Worm (Caenorhabditis elegans) whole organism, L2 larva: Measurements from ENCODE around the gene EGAP2.1.
A peak's percentile ranks its signal among the peaks of the same experiment; 100 is the strongest.

Experiments
- C34F6.9 ChIP-seq: fragments of 150-350 bp; optimal IDR thresholded peaks from 2 replicates; lab custom pipeline; 2014; ENCODE audit warnings: missing biosample characterization, missing genetic modification characterization
- F13H6.1 ChIP-seq: sonication (generic microtip); optimal IDR thresholded peaks from 2 replicates; lab custom pipeline; 2016; ENCODE audit warnings: missing genetic modification characterization, missing compliant biosample characterization
- R02D3.7 ChIP-seq: fragments of 150-350 bp; optimal IDR thresholded peaks from 2 replicates; lab custom pipeline; 2014; ENCODE audit warnings: missing biosample characterization, missing genetic modification characterization
- Y55F3AM.14 ChIP-seq: fragments of 200-800 bp; sonication (Bioruptor generic); optimal IDR thresholded peaks from 2 replicates; lab custom pipeline; 2018; ENCODE audit warnings: mild to moderate bottlenecking, missing genetic modification characterization, missing compliant biosample characterization
- ZK546.5 ChIP-seq: sonication (generic microtip); optimal IDR thresholded peaks from 2 replicates; lab custom pipeline; 2017; ENCODE audit warnings: missing biosample characterization, missing genetic modification characterization
- aly-2 ChIP-seq: fragments of 150-350 bp; optimal IDR thresholded peaks from 2 replicates; lab custom pipeline; 2014; ENCODE audit warnings: missing biosample characterization, missing genetic modification characterization
- ama-1 ChIP-seq: fragments of 150-350 bp; optimal IDR thresholded peaks from 2 replicates; lab custom pipeline; 2018; ENCODE audit warnings: inconsistent platforms
- blmp-1 ChIP-seq: sonication (generic microtip); optimal IDR thresholded peaks from 2 replicates; lab custom pipeline; 2017; ENCODE audit warnings: missing genetic modification characterization, mild to moderate bottlenecking, missing compliant biosample characterization, antibody characterized with exemption, moderate library complexity; ENCODE audit not compliant: insufficient read depth
- ceh-16 ChIP-seq: fragments of 150-350 bp; optimal IDR thresholded peaks from 2 replicates; lab custom pipeline; 2014; ENCODE audit warnings: missing biosample characterization, missing genetic modification characterization
- ceh-82 ChIP-seq: fragments of 150-350 bp; optimal IDR thresholded peaks from 2 replicates; lab custom pipeline; 2014; ENCODE audit warnings: missing biosample characterization, missing genetic modification characterization
- crh-2 ChIP-seq: sonication (generic microtip); optimal IDR thresholded peaks from 2 replicates; lab custom pipeline; 2017; ENCODE audit warnings: missing biosample characterization, missing genetic modification characterization
- dmd-4 ChIP-seq: sonication (generic microtip); optimal IDR thresholded peaks from 2 replicates; lab custom pipeline; 2017; ENCODE audit warnings: missing biosample characterization, missing genetic modification characterization
- egl-27 ChIP-seq: sonication (generic microtip); optimal IDR thresholded peaks from 3 replicates; lab custom pipeline; 2017; ENCODE audit warnings: missing biosample characterization, missing genetic modification reagents, missing genetic modification characterization
- elt-1 ChIP-seq: fragments of 150-350 bp; optimal IDR thresholded peaks from 2 replicates; lab custom pipeline; 2014; ENCODE audit warnings: missing biosample characterization, missing genetic modification characterization
- elt-3 ChIP-seq: sonication (generic microtip); optimal IDR thresholded peaks from 2 replicates; lab custom pipeline; 2017; ENCODE audit warnings: missing biosample characterization, missing genetic modification characterization
- fos-1 ChIP-seq: fragments of 150-350 bp; optimal IDR thresholded peaks from 2 replicates; lab custom pipeline; 2014; ENCODE audit warnings: missing biosample characterization, missing genetic modification characterization
- lin-11 ChIP-seq: fragments of 150-350 bp; sonication (generic microtip); optimal IDR thresholded peaks from 2 replicates; lab custom pipeline; 2014; ENCODE audit warnings: missing biosample characterization, missing genetic modification characterization, inconsistent platforms, mixed read lengths
- lin-13 ChIP-seq: fragments of 150-350 bp; optimal IDR thresholded peaks from 2 replicates; lab custom pipeline; 2014; ENCODE audit warnings: missing biosample characterization, missing genetic modification reagents, missing genetic modification characterization
- lin-39 ChIP-seq: fragments of 150-350 bp; optimal IDR thresholded peaks from 2 replicates; lab custom pipeline; 2014; ENCODE audit warnings: missing biosample characterization, missing genetic modification reagents, missing genetic modification characterization
- lsy-2 ChIP-seq, 2 experiments: fragments of 150-350 bp in 1 of 2; sonication (generic microtip) in 1 of 2; optimal IDR thresholded peaks; 2 replicates each; lab custom pipeline; 2014 to 2017; ENCODE audit warnings: missing biosample characterization in 2 of 2, missing genetic modification characterization in 2 of 2
- mbf-1 ChIP-seq: sonication (generic microtip); optimal IDR thresholded peaks from 2 replicates; lab custom pipeline; 2017; ENCODE audit warnings: missing biosample characterization, missing genetic modification characterization
- mdl-1 ChIP-seq, 2 experiments: fragments of 150-350 bp in 1 of 2; sonication (generic microtip) in 1 of 2; optimal IDR thresholded peaks; 2 replicates each; lab custom pipeline; 2017; ENCODE audit warnings: missing biosample characterization in 2 of 2, missing genetic modification characterization in 2 of 2
- nhr-10 ChIP-seq: sonication (generic microtip); optimal IDR thresholded peaks from 2 replicates; lab custom pipeline; 2017; ENCODE audit warnings: missing biosample characterization, missing genetic modification characterization
- nhr-12 ChIP-seq: fragments of 150-350 bp; optimal IDR thresholded peaks from 2 replicates; lab custom pipeline; 2014; ENCODE audit warnings: missing biosample characterization, missing genetic modification characterization
- nhr-129 ChIP-seq: fragments of 150-350 bp; optimal IDR thresholded peaks from 2 replicates; lab custom pipeline; 2014; ENCODE audit warnings: missing biosample characterization, missing genetic modification characterization
- nhr-23 ChIP-seq: fragments of 150-350 bp; optimal IDR thresholded peaks from 2 replicates; lab custom pipeline; 2014; ENCODE audit warnings: missing biosample characterization, missing genetic modification reagents, missing genetic modification characterization
- nhr-237 ChIP-seq: fragments of 150-350 bp; optimal IDR thresholded peaks from 2 replicates; lab custom pipeline; 2014; ENCODE audit warnings: missing biosample characterization, missing genetic modification characterization
- nhr-6 ChIP-seq: fragments of 150-350 bp; optimal IDR thresholded peaks from 2 replicates; lab custom pipeline; 2014; ENCODE audit warnings: missing biosample characterization, missing genetic modification characterization
- nhr-77 ChIP-seq: fragments of 150-350 bp; optimal IDR thresholded peaks from 2 replicates; lab custom pipeline; 2014; ENCODE audit warnings: missing biosample characterization, missing genetic modification characterization
- peb-1 ChIP-seq: fragments of 150-350 bp; optimal IDR thresholded peaks from 2 replicates; lab custom pipeline; 2014; ENCODE audit warnings: missing biosample characterization, missing genetic modification characterization
- sem-4 ChIP-seq: fragments of 150-350 bp; optimal IDR thresholded peaks from 2 replicates; lab custom pipeline; 2014; ENCODE audit warnings: missing biosample characterization, missing genetic modification reagents, missing genetic modification characterization
- skn-1 ChIP-seq: sonication (generic microtip); optimal IDR thresholded peaks from 2 replicates; lab custom pipeline; 2017; ENCODE audit warnings: missing biosample characterization, missing genetic modification characterization
- sma-9 ChIP-seq, 2 experiments: fragments of 150-350 bp in 1 of 2; sonication (generic microtip) in 1 of 2; optimal IDR thresholded peaks; 2 replicates each; lab custom pipeline; 2014 to 2016; ENCODE audit warnings: missing genetic modification characterization in 2 of 2, mild to moderate bottlenecking in 1 of 2, missing biosample characterization in 1 of 2, missing compliant biosample characterization in 1 of 2, missing genetic modification reagents in 1 of 2, moderate library complexity in 1 of 2
- unc-39 ChIP-seq: fragments of 150-350 bp; optimal IDR thresholded peaks from 2 replicates; lab custom pipeline; 2014; ENCODE audit warnings: missing biosample characterization, missing genetic modification characterization
- unc-55 ChIP-seq: fragments of 150-350 bp; sonication (generic microtip); optimal IDR thresholded peaks from 3 replicates; lab custom pipeline; 2014; ENCODE audit warnings: missing biosample characterization, missing genetic modification reagents, missing genetic modification characterization
- unc-62 ChIP-seq: fragments of 150-350 bp; optimal IDR thresholded peaks from 2 replicates; lab custom pipeline; 2014; ENCODE audit warnings: missing biosample characterization, missing genetic modification reagents, missing genetic modification characterization
- zag-1 ChIP-seq: fragments of 150-350 bp; optimal IDR thresholded peaks from 2 replicates; lab custom pipeline; 2014; ENCODE audit warnings: missing biosample characterization, missing genetic modification characterization
- ztf-1 ChIP-seq: fragments of 200-800 bp; sonication (Bioruptor generic); conservative IDR thresholded peaks from 2 replicates; pipeline ENCODE4 v1.3.6; 2022; ENCODE audit warnings: missing genetic modification characterization, missing compliant biosample characterization
- ztf-11 ChIP-seq: sonication (generic microtip); optimal IDR thresholded peaks from 2 replicates; lab custom pipeline; 2017; ENCODE audit warnings: missing biosample characterization, missing genetic modification characterization
- ztf-4 ChIP-seq: fragments of 150-350 bp; optimal IDR thresholded peaks from 2 replicates; lab custom pipeline; 2014; ENCODE audit warnings: missing biosample characterization, missing genetic modification characterization

The EGAP2.1 gene

ce11 chrII:5268977-5269376 is 37.8 kb downstream of the EGAP2.1 start:
- TF ChIP-seq nhr-237 (tag; lab: Kevin White, UChicago) (no peak), fos-1 (tag; lab: Kevin White, UChicago) (no peak), nhr-10 (tag; lab: Kevin White, UChicago) (no peak), blmp-1 (tag; lab: Kevin White, UChicago) (no peak), nhr-77 (no peak), lin-13 (no peak), nhr-12 (tag; lab: Kevin White, UChicago) (no peak), peb-1 (no peak), sma-9 (GFP tag; optimal IDR thresholded peaks at IDR 0.05; lab: Kevin White, UChicago) (no peak), sma-9 (tag; optimal IDR thresholded peaks at IDR 0.05; lab: Kevin White, UChicago) (no peak)
- TF ChIP-seq, all 48 proteins: peak for 0

- TF ChIP-seq zag-1 (tag; lab: Kevin White, UChicago) (peak; percentile 16), unc-62 (GFP tag; lab: Kevin White, UChicago) (no peak), F13H6.1 (tag; lab: Kevin White, UChicago) (no peak), mdl-1 (tag; optimal IDR thresholded peaks at IDR 0.05; lab: Kevin White, UChicago) (peak in 1 of 2 experiments; percentile 7), elt-1 (no peak), C34F6.9 (tag; lab: Kevin White, UChicago) (peak; percentile 56), unc-55 (GFP tag; lab: Kevin White, UChicago) (peak; percentile 16), aly-2 (tag; lab: Kevin White, UChicago) (no peak), nhr-12 (tag; lab: Kevin White, UChicago) (no peak), nhr-129 (tag; lab: Kevin White, UChicago) (peak; percentile 23), lsy-2 (tag; optimal IDR thresholded peaks at IDR 0.05; lab: Kevin White, UChicago) (peak in 1 of 2 experiments; percentile 13), lin-13 (no peak), crh-2 (tag; lab: Kevin White, UChicago) (peak; percentile 20)
- TF ChIP-seq, all 48 proteins: peak for 7
Measured at ce11 chrII:5271729-5272322, 40.6 kb downstream of the EGAP2.1 start, which contains the start of gene drn-1. drn-1 (minus strand) TSS chrII:5271845.

DNA sequence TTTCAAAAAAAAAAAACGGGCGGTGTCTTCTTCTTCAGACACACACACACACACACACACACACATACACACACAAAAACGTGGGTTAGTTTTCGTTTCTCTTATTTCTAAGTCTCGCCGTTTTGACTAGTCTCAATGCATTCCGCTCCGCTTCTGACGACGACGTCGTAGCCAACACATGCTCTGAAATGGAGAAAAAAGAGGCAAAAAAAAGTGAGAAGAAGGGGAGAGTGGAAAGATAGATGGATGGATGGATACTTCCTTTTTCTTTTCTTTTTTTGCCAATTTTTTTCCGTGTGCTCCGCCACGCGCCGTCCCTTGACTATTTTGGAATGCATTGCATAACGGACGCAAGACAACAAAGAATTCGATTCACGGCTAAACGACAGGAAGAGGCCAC is 45.5 kb downstream of the EGAP2.1 start:
- TF ChIP-seq unc-55 (GFP tag; lab: Kevin White, UChicago) = peak; percentile 85
- TF ChIP-seq nhr-129 (tag; lab: Kevin White, UChicago) = peak; percentile 49
- no peak for TF ChIP-seq ama-1
- TF ChIP-seq elt-3 (tag; lab: Kevin White, UChicago) = no peak
- TF ChIP-seq mdl-1 (tag; optimal IDR thresholded peaks at IDR 0.05; lab: Kevin White, UChicago) = peak in 1 of 2 experiments; percentile 79
- TF ChIP-seq nhr-6 = peak; percentile 20
- TF ChIP-seq Y55F3AM.14 (GFP tag; lab: Kevin White, UChicago) = peak; percentile 73
- TF ChIP-seq sma-9 (GFP tag; optimal IDR thresholded peaks at IDR 0.05; lab: Kevin White, UChicago) = peak; percentile 15
- TF ChIP-seq sma-9 (tag; optimal IDR thresholded peaks at IDR 0.05; lab: Kevin White, UChicago) = no peak
- TF ChIP-seq unc-39 = no peak
- peak; percentile 56 for TF ChIP-seq F13H6.1 (tag; lab: Kevin White, UChicago)
- peak; percentile 48 for TF ChIP-seq zag-1 (tag; lab: Kevin White, UChicago)
- TF ChIP-seq crh-2 (tag; lab: Kevin White, UChicago) = peak; percentile 41
- no peak for TF ChIP-seq ceh-82 (tag; lab: Kevin White, UChicago)
- TF ChIP-seq C34F6.9 (tag; lab: Kevin White, UChicago) = peak; percentile 45
- peak in 1 of 2 experiments; percentile 49 for TF ChIP-seq lsy-2 (tag; optimal IDR thresholded peaks at IDR 0.05; lab: Kevin White, UChicago)
- TF ChIP-seq lin-13 = no peak

ce11 chrII:5277780-5278179 is 46.6 kb downstream of the EGAP2.1 start:
- no peak for TF ChIP-seq sem-4 (tag; lab: Kevin White, UChicago)
- TF ChIP-seq ceh-16 = no peak
- TF ChIP-seq ama-1 = no peak
- TF ChIP-seq dmd-4 (tag; lab: Kevin White, UChicago) = no peak
- TF ChIP-seq ztf-4 = no peak
- no peak for TF ChIP-seq ZK546.5 (tag; lab: Kevin White, UChicago)
- TF ChIP-seq ceh-82 (tag; lab: Kevin White, UChicago) = no peak
- TF ChIP-seq elt-1 = no peak

- TF ChIP-seq mdl-1 (tag; optimal IDR thresholded peaks at IDR 0.05; lab: Kevin White, UChicago) (no peak), ceh-16 (no peak), unc-39 (no peak), dmd-4 (tag; lab: Kevin White, UChicago) (no peak), elt-3 (tag; lab: Kevin White, UChicago) (no peak), R02D3.7 (tag; lab: Kevin White, UChicago) (no peak), nhr-129 (tag; lab: Kevin White, UChicago) (no peak), crh-2 (tag; lab: Kevin White, UChicago) (peak; percentile 76), ztf-1 (GFP tag; lab: Robert Waterston, UW) (no peak), skn-1 (tag; lab: Kevin White, UChicago) (no peak), lsy-2 (tag; optimal IDR thresholded peaks at IDR 0.05; lab: Kevin White, UChicago) (no peak), mbf-1 (tag; lab: Kevin White, UChicago) (no peak), zag-1 (tag; lab: Kevin White, UChicago) (no peak), sma-9 (GFP tag; optimal IDR thresholded peaks at IDR 0.05; lab: Kevin White, UChicago) (peak; percentile 68), sma-9 (tag; optimal IDR thresholded peaks at IDR 0.05; lab: Kevin White, UChicago) (no peak), ceh-82 (tag; lab: Kevin White, UChicago) (no peak), ztf-11 (tag; lab: Kevin White, UChicago) (no peak), nhr-23 (tag; lab: Kevin White, UChicago) (no peak), unc-62 (GFP tag; lab: Kevin White, UChicago) (no peak), ztf-4 (no peak), egl-27 (tag; lab: Kevin White, UChicago) (no peak), lin-39 (tag; lab: Kevin White, UChicago) (no peak), nhr-6 (no peak), ama-1 (no peak), C34F6.9 (tag; lab: Kevin White, UChicago) (no peak), sem-4 (tag; lab: Kevin White, UChicago) (no peak), lin-11 (tag; lab: Kevin White, UChicago) (no peak)
Measured at ce11 chrII:5281137-5281536, 49.9 kb downstream of the EGAP2.1 start.
